Worm (Caenorhabditis elegans) whole organism, L4 larva: ENCODE data around the gene xpo-3.

Experiments
- T20F7.1 ChIP-seq: fragments of 200-800 bp; sonication (Bioruptor generic); optimal IDR thresholded peaks from 2 replicates; lab custom pipeline; 2018; ENCODE audit warnings: mild to moderate bottlenecking, missing genetic modification characterization, missing compliant biosample characterization
- Y105C5A.15 ChIP-seq: fragments of 200-800 bp; sonication (Bioruptor generic); IDR thresholded peaks from 2 replicates; pipeline ENCODE4 v1.3.6; 2022; ENCODE audit warnings: missing genetic modification characterization, missing compliant biosample characterization
- aha-1 ChIP-seq: fragments of 150-350 bp; peaks from one replicate; lab custom pipeline; 2014; ENCODE audit warnings: missing biosample characterization, missing genetic modification characterization
- aly-2 ChIP-seq: sonication (generic microtip); optimal IDR thresholded peaks from 2 replicates; lab custom pipeline; 2018; ENCODE audit warnings: missing biosample characterization, missing genetic modification characterization
- arid-1 ChIP-seq: fragments of 200-800 bp; sonication (Bioruptor generic); conservative IDR thresholded peaks from 2 replicates; pipeline ENCODE4 v1.3.6; 2022; ENCODE audit warnings: missing genetic modification reagents, missing genetic modification characterization, missing compliant biosample characterization
- attf-4 ChIP-seq: sonication (generic microtip); optimal IDR thresholded peaks from 3 replicates; lab custom pipeline; 2017; ENCODE audit warnings: missing biosample characterization, missing genetic modification characterization
- ceh-28 ChIP-seq: fragments of 150-350 bp; optimal IDR thresholded peaks from 2 replicates; lab custom pipeline; 2014; ENCODE audit warnings: missing biosample characterization, missing genetic modification reagents, missing genetic modification characterization
- ceh-32 ChIP-seq: sonication (generic microtip); optimal IDR thresholded peaks from 2 replicates; lab custom pipeline; 2016; ENCODE audit warnings: mild to moderate bottlenecking, missing genetic modification characterization, missing compliant biosample characterization; ENCODE audit not compliant: poor library complexity
- ctbp-1 ChIP-seq: fragments of 200-800 bp; sonication (Bioruptor generic); IDR thresholded peaks from 2 replicates; pipeline ENCODE4 v1.3.6; 2022; ENCODE audit warnings: missing genetic modification reagents, missing genetic modification characterization, missing compliant biosample characterization
- dmd-8 ChIP-seq: fragments of 200-800 bp; sonication (Bioruptor generic); IDR thresholded peaks from 2 replicates; pipeline ENCODE4 v1.3.6; 2022; ENCODE audit warnings: missing genetic modification characterization, missing compliant biosample characterization
- dmd-9 ChIP-seq: fragments of 200-800 bp; sonication (Bioruptor generic); IDR thresholded peaks from 2 replicates; pipeline ENCODE4 v1.3.6; 2022; ENCODE audit warnings: missing genetic modification reagents, missing genetic modification characterization, missing compliant biosample characterization
- egl-27 ChIP-seq: sonication (generic microtip); optimal IDR thresholded peaks from 3 replicates; lab custom pipeline; 2017; ENCODE audit warnings: missing biosample characterization, missing genetic modification reagents, missing genetic modification characterization
- fkh-10 ChIP-seq: fragments of 150-350 bp; optimal IDR thresholded peaks from 2 replicates; lab custom pipeline; 2014; ENCODE audit warnings: missing biosample characterization, missing genetic modification reagents, missing genetic modification characterization
- gei-8 ChIP-seq: fragments of 200-800 bp; sonication (Bioruptor generic); optimal IDR thresholded peaks from 2 replicates; lab custom pipeline; 2018; ENCODE audit warnings: mild to moderate bottlenecking, missing genetic modification characterization, missing compliant biosample characterization
- hlh-11 ChIP-seq: fragments of 200-800 bp; sonication (Bioruptor generic); optimal IDR thresholded peaks from 2 replicates; lab custom pipeline; 2018; ENCODE audit warnings: mild to moderate bottlenecking, missing genetic modification characterization, missing compliant biosample characterization
- hmg-1.1 ChIP-seq: fragments of 200-800 bp; sonication (Bioruptor generic); IDR thresholded peaks from 2 replicates; pipeline ENCODE4 v1.3.6; 2022; ENCODE audit warnings: missing genetic modification reagents, missing genetic modification characterization, missing compliant biosample characterization
- jun-1 ChIP-seq: fragments of 150-350 bp; optimal IDR thresholded peaks from 2 replicates; lab custom pipeline; 2014; ENCODE audit warnings: missing biosample characterization, missing genetic modification reagents, missing genetic modification characterization
- lim-7 ChIP-seq: fragments of 200-800 bp; sonication (Bioruptor generic); IDR thresholded peaks from 2 replicates; pipeline ENCODE4 v1.3.6; 2022; ENCODE audit warnings: missing genetic modification characterization, missing compliant biosample characterization
- lin-13 ChIP-seq: fragments of 150-350 bp; optimal IDR thresholded peaks from 2 replicates; lab custom pipeline; 2014; ENCODE audit warnings: missing biosample characterization, missing genetic modification reagents, missing genetic modification characterization
- madf-5 ChIP-seq, 2 experiments: fragments of 200-800 bp; sonication (Bioruptor generic); IDR thresholded peaks; 2 replicates each; pipeline ENCODE4 v1.3.6; 2022; ENCODE audit warnings: missing compliant biosample characterization in 2 of 2, missing genetic modification characterization in 2 of 2
- nhr-10 ChIP-seq: fragments of 150-350 bp; optimal IDR thresholded peaks from 2 replicates; lab custom pipeline; 2014; ENCODE audit warnings: missing biosample characterization, missing genetic modification characterization
- nhr-237 ChIP-seq: sonication (generic microtip); optimal IDR thresholded peaks from 2 replicates; lab custom pipeline; 2017; ENCODE audit warnings: missing biosample characterization, missing genetic modification characterization
- nhr-48 ChIP-seq: sonication (generic microtip); optimal IDR thresholded peaks from 2 replicates; lab custom pipeline; 2016; ENCODE audit warnings: mild to moderate bottlenecking, missing genetic modification characterization, missing compliant biosample characterization
- php-3 ChIP-seq: fragments of 200-800 bp; sonication (Bioruptor generic); IDR thresholded peaks from 2 replicates; pipeline ENCODE4 v1.3.6; 2022; ENCODE audit warnings: missing genetic modification reagents, missing genetic modification characterization, missing compliant biosample characterization
- rbr-2 ChIP-seq: sonication (generic microtip); optimal IDR thresholded peaks from 2 replicates; lab custom pipeline; 2016; ENCODE audit warnings: missing genotype, missing genetic modification characterization, missing compliant biosample characterization
- snpc-4 ChIP-seq: fragments of 150-350 bp; optimal IDR thresholded peaks from 2 replicates; lab custom pipeline; 2014; ENCODE audit warnings: missing biosample characterization, missing genetic modification characterization
- unc-39 ChIP-seq: sonication (generic microtip); optimal IDR thresholded peaks from 2 replicates; lab custom pipeline; 2017; ENCODE audit warnings: missing biosample characterization, missing genetic modification characterization
- unc-62 ChIP-seq, 3 experiments: fragments of 150-350 bp in 1 of 3; sonication (generic microtip); optimal IDR thresholded peaks in 2 of 3; peaks in 1 of 3; 1 replicate in 1 of 3; 2 replicates in 2 of 3; lab custom pipeline; 2014 to 2017; ENCODE audit warnings: missing biosample characterization in 3 of 3, missing genetic modification characterization in 3 of 3, missing genetic modification reagents in 3 of 3, missing genotype in 1 of 3
- zip-11 ChIP-seq: fragments of 200-800 bp; sonication (Bioruptor generic); IDR thresholded peaks from 2 replicates; pipeline ENCODE4 v1.3.6; 2022; ENCODE audit warnings: missing genetic modification characterization, missing compliant biosample characterization

xpo-3 gene

DNA sequence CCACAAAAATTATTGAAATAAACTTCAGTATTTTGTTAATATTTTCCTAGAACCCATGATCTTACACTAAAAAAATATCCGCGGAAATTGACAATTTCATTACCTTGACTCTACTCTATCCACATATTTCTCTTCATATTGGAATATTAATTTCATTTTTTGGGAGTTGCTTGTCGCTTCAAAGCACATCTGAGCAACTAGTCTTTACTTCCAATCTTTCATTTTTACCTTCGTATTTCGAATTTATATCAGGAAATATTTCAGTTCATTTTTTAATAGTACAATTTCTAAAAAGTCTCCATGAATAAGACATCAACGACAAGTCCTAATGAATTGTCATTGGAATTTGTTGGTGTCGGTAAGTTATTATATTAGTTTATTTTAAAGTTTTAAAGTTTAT, 44.8 kb downstream of the xpo-3 start, which contains the start of gene srt-73:
TSS of gene srt-73 (plus strand) at position 301 of the 400 bp plus-strand sequence.
- TF ChIP-seq ceh-28 (tag; lab: Kevin White, UChicago) (no peak), dmd-9 (GFP tag; lab: Robert Waterston, UW) (no peak), snpc-4 (tag; lab: Kevin White, UChicago) (no peak), attf-4 (tag; lab: Kevin White, UChicago) (no peak), egl-27 (tag; lab: Kevin White, UChicago) (no peak), rbr-2 (no peak), unc-39 (tag; lab: Kevin White, UChicago) (no peak), zip-11 (GFP tag; lab: Robert Waterston, UW) (no peak), jun-1 (no peak), madf-5 (GFP tag; IDR thresholded peaks at IDR 0.05; lab: Robert Waterston, UW) (no peak), T20F7.1 (GFP tag; lab: Kevin White, UChicago) (no peak), arid-1 (no peak), ceh-32 (tag; lab: Kevin White, UChicago) (no peak)

DNA sequence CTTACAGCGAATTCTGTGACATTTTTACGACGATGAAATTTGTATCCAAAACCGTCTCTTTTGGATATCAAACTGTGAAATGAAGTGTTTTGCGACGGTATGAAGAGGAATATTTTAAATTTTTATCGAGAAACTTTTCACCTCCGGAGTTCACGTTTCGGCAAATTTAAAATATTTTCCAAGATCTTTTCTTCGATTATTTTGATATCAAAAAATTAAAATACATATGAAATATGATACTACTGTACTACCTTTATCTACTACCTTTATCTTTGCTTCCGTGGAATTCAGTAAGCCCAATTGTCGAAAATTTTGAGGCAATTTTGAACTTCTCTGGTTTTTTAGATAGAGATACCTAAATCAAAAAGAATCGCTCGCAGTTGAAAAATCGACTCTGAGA, 46.1 kb downstream of the xpo-3 start, which contains the start of gene kin-26:
TSS of gene kin-26 (minus strand) at position 101 of the 400 bp plus-strand sequence.
- no peak for TF ChIP-seq hlh-11
- no peak for TF ChIP-seq ctbp-1 (GFP tag; lab: Robert Waterston, UW)
- TF ChIP-seq Y105C5A.15 (GFP tag; lab: Robert Waterston, UW): no peak
- TF ChIP-seq madf-5 (GFP tag; IDR thresholded peaks at IDR 0.05; lab: Robert Waterston, UW): no peak
- TF ChIP-seq nhr-237 (tag; lab: Kevin White, UChicago): no peak
- no peak for TF ChIP-seq fkh-10 (GFP tag; lab: Kevin White, UChicago)
- TF ChIP-seq nhr-10 (tag; lab: Kevin White, UChicago): no peak

DNA sequence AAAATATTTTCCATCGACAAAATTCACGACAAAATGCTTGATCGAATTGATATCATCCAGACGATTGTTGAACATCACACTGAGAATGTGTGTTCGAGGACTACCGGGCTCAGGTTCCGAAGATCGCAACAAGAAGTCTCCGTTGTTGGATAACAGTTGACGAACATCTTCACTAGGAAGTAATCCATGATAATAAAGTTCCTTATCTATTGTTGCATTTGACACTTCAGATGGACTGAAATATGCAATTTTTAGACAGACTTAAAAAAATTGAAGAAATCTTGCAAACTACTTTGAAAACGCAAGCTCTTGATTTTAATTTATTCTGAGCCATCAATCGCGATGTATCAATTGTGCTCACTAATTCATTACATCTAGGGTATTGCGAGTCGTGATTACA, 46.6 kb downstream of the xpo-3 start:
- TF ChIP-seq nhr-48 (tag; lab: Kevin White, UChicago) (no peak), aha-1 (peak; percentile 96), unc-62 (GFP tag; optimal IDR thresholded peaks at IDR 0.05 in 1 of 2; lab: Kevin White, UChicago) (peak in 1 of 2 experiments; percentile 52), unc-62 (tag; optimal IDR thresholded peaks at IDR 0.05; lab: Kevin White, UChicago) (no peak)

DNA sequence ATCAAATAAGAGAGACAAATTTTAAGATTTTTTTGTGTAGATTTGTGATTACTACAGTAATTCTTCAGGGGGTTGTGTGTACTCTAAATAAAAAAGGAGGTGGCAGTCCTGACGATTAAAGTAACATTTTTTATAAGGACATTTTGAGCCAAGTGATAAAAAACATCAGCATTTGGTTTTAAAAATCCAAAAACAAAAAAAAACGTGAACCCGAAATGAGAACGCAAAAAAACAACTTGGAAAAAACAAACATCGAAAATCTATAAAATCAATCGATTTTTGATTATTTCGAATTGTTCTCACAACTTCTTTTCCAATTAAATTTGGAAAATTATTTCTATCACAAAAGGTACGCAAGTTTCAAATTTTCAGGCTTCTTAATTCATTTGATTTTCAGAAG, 53.4 kb downstream of the xpo-3 start, which contains the start of gene T06C10.3:
TSS of gene T06C10.3 (plus strand) at position 301 of the 400 bp plus-strand sequence.
- no peak for TF ChIP-seq lim-7 (GFP tag; lab: Robert Waterston, UW)
- TF ChIP-seq lin-13 (GFP tag; lab: Kevin White, UChicago): no peak
- TF ChIP-seq gei-8: no peak
- TF ChIP-seq php-3 (GFP tag; lab: Robert Waterston, UW): no peak
- no peak for TF ChIP-seq aly-2 (tag; lab: Kevin White, UChicago)
- no peak for TF ChIP-seq hmg-1.1 (GFP tag; lab: Robert Waterston, UW)
- TF ChIP-seq dmd-8 (GFP tag; lab: Robert Waterston, UW): no peak
- TF ChIP-seq, all 104 proteins: peak for 0

ce11 chrIV:7868607-7869006, 55.2 kb downstream of the xpo-3 start, which contains the start of gene flp-10:
flp-10 (plus strand) TSS chrIV:7868907.
- TF ChIP-seq gei-8: no peak
- peak; percentile 55 for TF ChIP-seq aha-1
